Worm (Caenorhabditis elegans): ENCODE data around the gene iglr-2.

The iglr-2 gene

DNA sequence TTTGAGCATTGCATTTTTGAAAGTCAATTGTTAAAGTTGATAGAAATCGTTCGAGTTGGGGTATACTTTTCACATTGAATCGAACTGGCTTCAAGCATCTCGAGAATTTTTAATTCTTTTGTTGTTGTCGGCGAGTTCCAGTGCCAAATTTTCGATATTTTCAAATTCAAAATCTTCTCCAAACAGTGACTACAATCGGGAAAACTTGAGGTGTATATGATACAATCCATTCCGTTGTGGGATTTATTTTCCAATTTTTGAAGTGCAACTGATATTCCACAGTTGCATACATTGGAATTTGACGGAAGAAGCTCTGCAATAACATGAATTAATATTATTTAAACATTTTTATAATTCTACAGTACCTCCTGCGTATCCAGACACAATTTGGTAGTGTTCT lies 25.3 kb downstream of the iglr-2 start:
- TF ChIP-seq cnd-1 (tag; optimal IDR thresholded peaks at IDR 0.05), result no peak
- TF ChIP-seq lsy-2 (tag; optimal IDR thresholded peaks at IDR 0.05), result no peak
- TF ChIP-seq pha-4 (tag; optimal IDR thresholded peaks at IDR 0.05), result no peak
- no peak for TF ChIP-seq ztf-11 (tag; optimal IDR thresholded peaks at IDR 0.05)
- no peak for TF ChIP-seq unc-62 (GFP tag; optimal IDR thresholded peaks at IDR 0.05)
- no peak for TF ChIP-seq ceh-43 (GFP tag; optimal IDR thresholded peaks at IDR 0.05)
- TF ChIP-seq nhr-12 (tag; optimal IDR thresholded peaks at IDR 0.05), result no peak
- TF ChIP-seq drap-1 (GFP tag; optimal IDR thresholded peaks at IDR 0.05), result no peak
- TF ChIP-seq nhr-237 (tag; optimal IDR thresholded peaks at IDR 0.05), result no peak
- TF ChIP-seq lin-32 (GFP tag; optimal IDR thresholded peaks at IDR 0.05), result no peak
- TF ChIP-seq sptf-1 (tag; optimal IDR thresholded peaks at IDR 0.05), result no peak
- TF ChIP-seq ham-2 (GFP tag; optimal IDR thresholded peaks at IDR 0.05), result no peak
- no peak for TF ChIP-seq hlh-1 (tag; optimal IDR thresholded peaks at IDR 0.05)
- TF ChIP-seq flh-1 (GFP tag; optimal IDR thresholded peaks at IDR 0.05), result no peak
- TF ChIP-seq mls-2 (tag; optimal IDR thresholded peaks at IDR 0.05), result no peak
- no peak for TF ChIP-seq nhr-76 (tag; optimal IDR thresholded peaks at IDR 0.05)
- TF ChIP-seq elt-3 (tag; optimal IDR thresholded peaks at IDR 0.05), result no peak

DNA sequence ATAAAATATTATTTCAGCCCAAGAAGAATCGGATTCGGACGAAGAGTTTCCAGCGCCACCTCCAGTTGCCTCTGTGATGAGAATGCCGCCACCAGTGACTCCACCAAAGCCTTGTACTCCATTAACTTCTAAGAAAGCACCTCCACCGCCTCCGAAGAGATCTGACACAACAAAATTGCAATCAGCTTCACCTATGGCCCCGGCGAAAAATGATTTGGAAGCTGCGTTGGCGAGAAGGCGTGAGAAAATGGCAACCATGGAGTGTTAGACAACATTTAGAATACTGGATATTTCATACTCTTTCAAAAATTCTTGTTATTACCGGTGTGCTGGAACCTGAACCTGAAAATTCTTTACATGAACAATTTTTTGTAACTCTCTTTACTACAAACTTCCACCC lies 25.8 kb downstream of the iglr-2 start:
- no peak for TF ChIP-seq lin-13 (tag; optimal IDR thresholded peaks at IDR 0.05)
- no peak for TF ChIP-seq bed-3 (GFP tag; optimal IDR thresholded peaks at IDR 0.05)
- no peak for TF ChIP-seq cnd-1 (tag; optimal IDR thresholded peaks at IDR 0.05)
- TF ChIP-seq nhr-12 (tag; optimal IDR thresholded peaks at IDR 0.05), result no peak
- no peak for TF ChIP-seq snpc-4 (tag; optimal IDR thresholded peaks at IDR 0.05)
- no peak for TF ChIP-seq lin-32 (GFP tag; optimal IDR thresholded peaks at IDR 0.05)
- TF ChIP-seq nhr-76 (tag; optimal IDR thresholded peaks at IDR 0.05), result no peak
- TF ChIP-seq lsy-2 (tag; optimal IDR thresholded peaks at IDR 0.05), result no peak
- no peak for TF ChIP-seq nhr-28 (tag; optimal IDR thresholded peaks at IDR 0.05)
- no peak for TF ChIP-seq ham-2 (GFP tag; optimal IDR thresholded peaks at IDR 0.05)
- TF ChIP-seq ceh-83 (GFP tag; optimal IDR thresholded peaks at IDR 0.05), result no peak
- no peak for TF ChIP-seq ztf-11 (tag; optimal IDR thresholded peaks at IDR 0.05)
- no peak for TF ChIP-seq nhr-2 (tag; optimal IDR thresholded peaks at IDR 0.05)
- TF ChIP-seq unc-120 (tag; optimal IDR thresholded peaks at IDR 0.05; ENCODE audit: poor library complexity, severe bottlenecking), result no peak
- no peak for TF ChIP-seq ceh-39 (tag; optimal IDR thresholded peaks at IDR 0.05)
- TF ChIP-seq mab-5 (tag; optimal IDR thresholded peaks at IDR 0.05), result no peak
- no peak for TF ChIP-seq ceh-43 (GFP tag; optimal IDR thresholded peaks at IDR 0.05)
- TF ChIP-seq unc-62 (GFP tag; optimal IDR thresholded peaks at IDR 0.05), result no peak
- TF ChIP-seq nhr-237 (tag; optimal IDR thresholded peaks at IDR 0.05), result no peak
- no peak for TF ChIP-seq flh-1 (GFP tag; optimal IDR thresholded peaks at IDR 0.05)

ce11 chrIII:8303440-8303839 lies 27.7 kb downstream of the iglr-2 start:
- TF ChIP-seq zip-8 (tag; optimal IDR thresholded peaks at IDR 0.05) (peak; percentile 95), ham-2 (GFP tag; optimal IDR thresholded peaks at IDR 0.05) (no peak)

DNA sequence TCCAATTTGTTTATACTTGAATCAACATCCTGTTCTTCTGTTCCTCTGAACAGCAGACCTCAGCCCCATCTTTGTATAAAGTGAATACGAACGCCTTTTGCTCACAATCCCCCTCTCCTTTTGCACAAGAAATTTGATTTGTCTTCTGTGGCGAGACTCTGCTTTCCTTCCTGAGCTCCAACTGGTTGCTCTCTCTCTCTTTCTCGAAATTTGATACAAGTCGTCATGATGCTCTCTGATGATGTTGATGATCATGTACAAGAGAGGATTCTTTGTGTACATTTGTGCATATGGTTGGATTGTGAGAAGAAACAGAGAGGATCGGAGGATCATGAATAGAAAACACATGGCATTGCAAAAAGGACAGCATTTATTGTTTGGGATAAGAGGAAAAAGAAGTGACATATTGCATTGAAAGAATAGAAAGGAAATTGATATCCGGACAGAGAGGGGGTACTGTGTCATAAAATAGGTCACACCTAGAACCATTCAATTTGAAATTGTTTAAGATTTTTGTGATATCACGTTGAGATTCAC lies 30.2 kb downstream of the iglr-2 start:
- peak; percentile 8 for TF ChIP-seq cnd-1 (tag; optimal IDR thresholded peaks at IDR 0.05)
- peak; percentile 65 for TF ChIP-seq ceh-83 (GFP tag; optimal IDR thresholded peaks at IDR 0.05)
- TF ChIP-seq ces-1 (GFP tag; optimal IDR thresholded peaks at IDR 0.05), result peak; percentile 54
- TF ChIP-seq M03D4.4 (tag; optimal IDR thresholded peaks at IDR 0.05), result no peak
- no peak for TF ChIP-seq snpc-4 (tag; optimal IDR thresholded peaks at IDR 0.05)
- TF ChIP-seq unc-39 (tag; optimal IDR thresholded peaks at IDR 0.05), result no peak
- no peak for TF ChIP-seq nhr-2 (tag; optimal IDR thresholded peaks at IDR 0.05)
- no peak for TF ChIP-seq mep-1 (tag; optimal IDR thresholded peaks at IDR 0.05)
- TF ChIP-seq ceh-39 (tag; optimal IDR thresholded peaks at IDR 0.05), result no peak
- TF ChIP-seq mls-2 (tag; optimal IDR thresholded peaks at IDR 0.05), result peak; percentile 15
- TF ChIP-seq lin-13 (tag; optimal IDR thresholded peaks at IDR 0.05), result no peak
- TF ChIP-seq pha-4 (tag; optimal IDR thresholded peaks at IDR 0.05), result peak; percentile 27
- no peak for TF ChIP-seq elt-3 (tag; optimal IDR thresholded peaks at IDR 0.05)
- no peak for TF ChIP-seq flh-1 (GFP tag; optimal IDR thresholded peaks at IDR 0.05)

DNA sequence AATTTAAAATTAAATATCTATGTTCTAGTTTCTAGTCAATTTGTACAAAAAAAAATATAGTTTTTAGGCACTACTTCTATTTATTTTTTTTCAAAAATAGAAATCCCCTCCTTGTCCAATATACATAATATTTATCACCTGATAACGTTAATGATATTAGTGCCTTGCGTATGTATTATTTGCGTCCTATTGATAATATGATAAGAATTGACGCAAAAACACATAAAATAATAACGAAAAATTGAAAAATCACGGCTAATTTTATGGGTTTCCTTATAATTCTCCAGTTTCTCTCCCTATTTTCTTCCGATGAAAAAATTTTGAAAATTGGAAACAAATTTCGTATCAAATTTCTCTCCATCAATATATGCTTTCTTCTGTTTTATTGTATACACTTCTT lies 31.4 kb downstream of the iglr-2 start:
- TF ChIP-seq cnd-1 (tag; optimal IDR thresholded peaks at IDR 0.05), result no peak
- no peak for TF ChIP-seq M03D4.4 (tag; optimal IDR thresholded peaks at IDR 0.05)
- TF ChIP-seq sem-2 (GFP tag; optimal IDR thresholded peaks at IDR 0.05), result no peak
- no peak for TF ChIP-seq elt-3 (tag; optimal IDR thresholded peaks at IDR 0.05)
- no peak for TF ChIP-seq hlh-1 (tag; optimal IDR thresholded peaks at IDR 0.05)
- no peak for TF ChIP-seq mep-1 (tag; optimal IDR thresholded peaks at IDR 0.05)
- no peak for TF ChIP-seq ceh-83 (GFP tag; optimal IDR thresholded peaks at IDR 0.05)
- TF ChIP-seq lin-32 (GFP tag; optimal IDR thresholded peaks at IDR 0.05), result no peak
